Worm (Caenorhabditis elegans) whole organism, L3 larva: ENCODE measurements around the gene F10C2.3.

Source experiments
- R02D3.7 ChIP-seq: fragments of 150-350 bp; optimal IDR thresholded peaks from 2 replicates; lab custom pipeline; 2014; ENCODE audit warnings: missing biosample characterization, missing genetic modification characterization
- ZK546.5 ChIP-seq: sonication (generic microtip); optimal IDR thresholded peaks from 2 replicates; lab custom pipeline; 2017; ENCODE audit warnings: missing biosample characterization, missing genetic modification characterization
- aly-2 ChIP-seq: fragments of 150-350 bp; optimal IDR thresholded peaks from 2 replicates; lab custom pipeline; 2014; ENCODE audit warnings: missing biosample characterization, missing genetic modification characterization
- ama-1 ChIP-seq: fragments of 150-350 bp; optimal IDR thresholded peaks from 2 replicates; lab custom pipeline; 2018
- ceh-16 ChIP-seq: sonication (generic microtip); optimal IDR thresholded peaks from 2 replicates; lab custom pipeline; 2017; ENCODE audit warnings: missing biosample characterization, missing genetic modification characterization
- ceh-28 ChIP-seq: fragments of 150-350 bp; optimal IDR thresholded peaks from 2 replicates; lab custom pipeline; 2014; ENCODE audit warnings: missing biosample characterization, missing genetic modification reagents, missing genetic modification characterization
- ceh-82 ChIP-seq: fragments of 150-350 bp; optimal IDR thresholded peaks from 2 replicates; lab custom pipeline; 2014; ENCODE audit warnings: missing biosample characterization, missing genetic modification characterization
- egl-5 ChIP-seq: fragments of 150-350 bp; optimal IDR thresholded peaks from 2 replicates; lab custom pipeline; 2017; ENCODE audit warnings: missing biosample characterization, missing genetic modification reagents, missing genetic modification characterization, inconsistent platforms
- elt-1 ChIP-seq: fragments of 150-350 bp; optimal IDR thresholded peaks from 2 replicates; lab custom pipeline; 2014; ENCODE audit warnings: missing biosample characterization, missing genetic modification characterization
- eor-1 ChIP-seq, 2 experiments: fragments of 150-350 bp; optimal IDR thresholded peaks; 2 replicates each; lab custom pipeline; 2014 to 2018; ENCODE audit warnings: missing biosample characterization in 2 of 2, missing genetic modification characterization in 2 of 2
- fkh-10 ChIP-seq: sonication (generic microtip); optimal IDR thresholded peaks from 2 replicates; lab custom pipeline; 2017; ENCODE audit warnings: missing biosample characterization, missing genetic modification reagents, missing genetic modification characterization
- fos-1 ChIP-seq: fragments of 150-350 bp; optimal IDR thresholded peaks from 2 replicates; lab custom pipeline; 2014; ENCODE audit warnings: missing biosample characterization, missing genetic modification characterization
- jun-1 ChIP-seq: fragments of 150-350 bp; optimal IDR thresholded peaks from 2 replicates; lab custom pipeline; 2014; ENCODE audit warnings: missing biosample characterization, missing genetic modification reagents, missing genetic modification characterization
- lin-15B ChIP-seq: fragments of 150-350 bp; optimal IDR thresholded peaks from 2 replicates; lab custom pipeline; 2014; ENCODE audit warnings: missing biosample characterization, missing genetic modification characterization
- lsy-12 ChIP-seq: sonication (generic microtip); optimal IDR thresholded peaks from 2 replicates; lab custom pipeline; 2016; ENCODE audit warnings: mild to moderate bottlenecking, missing genetic modification characterization, missing compliant biosample characterization
- nfya-1 ChIP-seq: sonication (generic microtip); optimal IDR thresholded peaks from 2 replicates; lab custom pipeline; 2017; ENCODE audit warnings: missing genetic modification characterization, mild to moderate bottlenecking, missing compliant biosample characterization, antibody characterized with exemption, moderate library complexity; ENCODE audit not compliant: insufficient read depth
- nhr-23 ChIP-seq: fragments of 150-350 bp; optimal IDR thresholded peaks from 2 replicates; lab custom pipeline; 2014; ENCODE audit warnings: missing biosample characterization, missing genetic modification reagents, missing genetic modification characterization
- nhr-237 ChIP-seq: fragments of 150-350 bp; optimal IDR thresholded peaks from 2 replicates; lab custom pipeline; 2014; ENCODE audit warnings: missing biosample characterization, missing genetic modification characterization
- nhr-25 ChIP-seq: sonication (generic microtip); optimal IDR thresholded peaks from 2 replicates; lab custom pipeline; 2017; ENCODE audit warnings: missing biosample characterization, missing genetic modification characterization
- nhr-28 ChIP-seq: fragments of 150-350 bp; optimal IDR thresholded peaks from 2 replicates; lab custom pipeline; 2014; ENCODE audit warnings: missing biosample characterization, missing genetic modification characterization
- nhr-43 ChIP-seq: sonication (generic microtip); optimal IDR thresholded peaks from 2 replicates; lab custom pipeline; 2016; ENCODE audit warnings: mild to moderate bottlenecking, missing genetic modification characterization, missing compliant biosample characterization; ENCODE audit not compliant: poor library complexity, severe bottlenecking
- nhr-76 ChIP-seq: fragments of 150-350 bp; sonication (generic microtip); optimal IDR thresholded peaks from 5 replicates; lab custom pipeline; 2014; ENCODE audit warnings: missing biosample characterization, missing genetic modification characterization
- nhr-77 ChIP-seq: fragments of 150-350 bp; optimal IDR thresholded peaks from 2 replicates; lab custom pipeline; 2014; ENCODE audit warnings: missing biosample characterization, missing genetic modification characterization
- pha-4 ChIP-seq: fragments of 150-350 bp; optimal IDR thresholded peaks from 2 replicates; lab custom pipeline; 2014; ENCODE audit warnings: missing biosample characterization, missing genetic modification reagents, missing genetic modification characterization
- pqm-1 ChIP-seq: fragments of 150-350 bp; optimal IDR thresholded peaks from 2 replicates; lab custom pipeline; 2017; ENCODE audit warnings: missing biosample characterization, missing genetic modification characterization, inconsistent platforms
- sea-2 ChIP-seq: fragments of 150-350 bp; sonication (generic microtip); optimal IDR thresholded peaks from 4 replicates; lab custom pipeline; 2014; ENCODE audit warnings: missing biosample characterization, missing genetic modification reagents, missing genetic modification characterization
- skn-1 ChIP-seq: fragments of 150-350 bp; optimal IDR thresholded peaks from 2 replicates; lab custom pipeline; 2014; ENCODE audit warnings: missing biosample characterization, missing genetic modification characterization
- snpc-4 ChIP-seq: fragments of 150-350 bp; optimal IDR thresholded peaks from 2 replicates; lab custom pipeline; 2014; ENCODE audit warnings: missing biosample characterization, missing genetic modification characterization
- tbx-2 ChIP-seq: sonication (generic microtip); optimal IDR thresholded peaks from 2 replicates; lab custom pipeline; 2016; ENCODE audit warnings: mild to moderate bottlenecking, missing genetic modification characterization, missing compliant biosample characterization
- unc-39 ChIP-seq: sonication (generic microtip); optimal IDR thresholded peaks from 4 replicates; lab custom pipeline; 2017; ENCODE audit warnings: missing biosample characterization, missing genetic modification characterization
- unc-62 ChIP-seq: fragments of 150-350 bp; sonication (generic microtip); optimal IDR thresholded peaks from 4 replicates; lab custom pipeline; 2014; ENCODE audit warnings: missing biosample characterization, missing genetic modification reagents, missing genetic modification characterization
- zag-1 ChIP-seq: fragments of 150-350 bp; optimal IDR thresholded peaks from 2 replicates; lab custom pipeline; 2014; ENCODE audit warnings: missing biosample characterization, missing genetic modification characterization
- ztf-11 ChIP-seq: fragments of 150-350 bp; optimal IDR thresholded peaks from 2 replicates; lab custom pipeline; 2014; ENCODE audit warnings: missing biosample characterization, missing genetic modification characterization

Gene F10C2.3

ce11 chrV:12040823-12041606 lies 20.9 kb downstream of the F10C2.3 start, which contains the start of the genes kup-1 and F10C2.4 (continued):
- TF ChIP-seq ama-1 (no peak), elt-1 (tag; lab: Kevin White, UChicago) (no peak), nhr-23 (peak; percentile 61)

ce11 chrV:12045132-12045531 lies 25.0 kb downstream of the F10C2.3 start, which contains the start of gene F10C2.5:
F10C2.5 (plus strand) TSS chrV:12045432.
- TF ChIP-seq fkh-10 (GFP tag; lab: Kevin White, UChicago) (no peak), nhr-25 (tag; lab: Kevin White, UChicago) (no peak), fos-1 (tag; lab: Kevin White, UChicago) (no peak), pqm-1 (tag; lab: Kevin White, UChicago) (no peak), R02D3.7 (tag; lab: Kevin White, UChicago) (no peak), jun-1 (no peak), ztf-11 (tag; lab: Kevin White, UChicago) (no peak), skn-1 (tag; lab: Kevin White, UChicago) (no peak), nhr-77 (tag; lab: Kevin White, UChicago) (no peak), lsy-12 (tag; lab: Kevin White, UChicago) (no peak), sea-2 (GFP tag; lab: Kevin White, UChicago) (no peak), nfya-1 (tag; lab: Kevin White, UChicago) (no peak)
- TF ChIP-seq, all 47 proteins: peak for 0

- no peak for TF ChIP-seq nhr-23
- TF ChIP-seq ceh-28 = no peak
- no peak for TF ChIP-seq eor-1 (tag; optimal IDR thresholded peaks at IDR 0.05; lab: Kevin White, UChicago)
- TF ChIP-seq ztf-11 (tag; lab: Kevin White, UChicago) = no peak
- TF ChIP-seq egl-5 (tag; lab: Kevin White, UChicago) = no peak
- TF ChIP-seq ceh-82 (tag; lab: Kevin White, UChicago) = no peak
- no peak for TF ChIP-seq fos-1 (tag; lab: Kevin White, UChicago)
- no peak for TF ChIP-seq snpc-4 (tag; lab: Kevin White, UChicago)
- TF ChIP-seq nhr-28 (tag; lab: Kevin White, UChicago) = no peak
- TF ChIP-seq aly-2 = no peak
- TF ChIP-seq nhr-76 (tag; lab: Kevin White, UChicago) = no peak
- TF ChIP-seq zag-1 (tag; lab: Kevin White, UChicago) = no peak
These were observed 27.6 kb downstream of the F10C2.3 start for ce11 chrV:12047735-12048134.

ce11 chrV:12048445-12048844 lies 28.3 kb downstream of the F10C2.3 start, which contains the start of gene dars-2:
dars-2 (plus strand) TSS chrV:12048745.
- no peak for TF ChIP-seq ceh-16 (tag; lab: Kevin White, UChicago)
- no peak for TF ChIP-seq eor-1 (tag; optimal IDR thresholded peaks at IDR 0.05; lab: Kevin White, UChicago)
- TF ChIP-seq elt-1 (tag; lab: Kevin White, UChicago) = no peak
- TF ChIP-seq unc-62 (GFP tag; lab: Kevin White, UChicago) = no peak
- TF ChIP-seq snpc-4 (tag; lab: Kevin White, UChicago) = no peak
- TF ChIP-seq pqm-1 (tag; lab: Kevin White, UChicago) = no peak
- no peak for TF ChIP-seq ceh-28
- TF ChIP-seq nhr-43 (tag; lab: Kevin White, UChicago) = no peak
- no peak for TF ChIP-seq tbx-2
- no peak for TF ChIP-seq ama-1
- no peak for TF ChIP-seq pha-4
- no peak for TF ChIP-seq skn-1 (tag; lab: Kevin White, UChicago)

- TF ChIP-seq nfya-1 (tag; lab: Kevin White, UChicago) (no peak), lin-15B (tag; lab: Kevin White, UChicago) (no peak), skn-1 (tag; lab: Kevin White, UChicago) (no peak), aly-2 (no peak), nhr-237 (tag; lab: Kevin White, UChicago) (no peak), jun-1 (no peak), ZK546.5 (no peak), unc-39 (no peak), fos-1 (tag; lab: Kevin White, UChicago) (no peak), ama-1 (no peak), nhr-43 (tag; lab: Kevin White, UChicago) (no peak)
- TF ChIP-seq, all 47 proteins: peak for 0
These were observed 33.5 kb downstream of the F10C2.3 start, which contains the start of gene F10C2.7 for ce11 chrV:12053598-12053997. F10C2.7 (plus strand) TSS chrV:12053898.
